Fruit fly (Drosophila melanogaster) whole organism: ENCODE results near the gene CG4362.

Experiments
- CG8478 ChIP-seq: fragments of >200 bp; optimal IDR thresholded peaks from 2 replicates; lab custom pipeline; 2018; ENCODE audit warnings: inconsistent platforms
- Dll ChIP-seq: fragments of >200 bp; optimal IDR thresholded peaks from 2 replicates; lab custom pipeline; 2017
- pan ChIP-seq: fragments of >200 bp; optimal IDR thresholded peaks from 2 replicates; lab custom pipeline; 2017
- usp ChIP-seq: fragments of >200 bp; optimal IDR thresholded peaks from 2 replicates; lab custom pipeline; 2017; ENCODE audit warnings: missing biosample characterization, missing genetic modification characterization, mixed read lengths

DNA sequence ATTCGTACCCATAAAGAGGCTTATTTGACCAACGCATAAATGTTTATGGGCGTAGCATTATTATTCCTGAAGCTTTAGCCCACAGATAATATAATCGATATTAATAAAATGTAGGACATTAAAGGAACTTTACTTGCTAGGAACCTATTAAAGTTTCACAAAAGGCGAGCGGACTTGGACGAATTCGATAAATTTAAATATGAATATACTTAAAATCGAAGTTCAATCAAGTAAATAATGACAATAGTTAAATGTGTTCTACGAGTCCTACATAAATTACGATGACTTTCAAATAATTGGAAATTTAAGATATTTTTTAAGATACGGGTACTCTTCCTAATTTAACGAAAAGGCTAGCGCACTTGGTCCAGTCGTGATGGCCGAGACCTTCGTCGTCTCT, 15.7 kb downstream of the CG4362 start:
- no peak for TF ChIP-seq usp (GFP tag; lab: Kevin White, UChicago)
- no peak for TF ChIP-seq CG8478
- no peak for TF ChIP-seq pan
- no peak for TF ChIP-seq Dll (lab: Kevin White, UChicago)
